Worm (Caenorhabditis elegans) whole organism, young adult: ENCODE measurements around the gene ari-2.

Experiments used
- F57C9.4 ChIP-seq: sonication (generic microtip); optimal IDR thresholded peaks from 2 replicates; lab custom pipeline; 2017; ENCODE audit warnings: mild to moderate bottlenecking, missing genetic modification characterization, missing compliant biosample characterization
- K12H6.12 ChIP-seq: fragments of 200-800 bp; sonication (Bioruptor generic); optimal IDR thresholded peaks from 2 replicates; lab custom pipeline; 2018; ENCODE audit warnings: mild to moderate bottlenecking, missing genetic modification characterization, missing compliant biosample characterization
- Y56A3A.18 ChIP-seq: fragments of 200-800 bp; sonication (Bioruptor generic); IDR thresholded peaks from 2 replicates; pipeline ENCODE4 v1.3.6; 2022; ENCODE audit warnings: missing genetic modification reagents, missing genetic modification characterization, missing compliant biosample characterization
- Y67H2A.10 ChIP-seq: fragments of 200-800 bp; sonication (Bioruptor generic); conservative IDR thresholded peaks from 2 replicates; pipeline ENCODE4 v1.3.6; 2022; ENCODE audit warnings: missing genetic modification reagents, missing genetic modification characterization, missing compliant biosample characterization
- ZK185.1 ChIP-seq: sonication (generic microtip); optimal IDR thresholded peaks from 2 replicates; lab custom pipeline; 2016; ENCODE audit warnings: mild to moderate bottlenecking, missing genetic modification characterization, missing compliant biosample characterization; ENCODE audit not compliant: poor library complexity, severe bottlenecking
- ama-1 ChIP-seq, 3 experiments: fragments of 150-350 bp in 1 of 3; sonication (generic microtip) in 2 of 3; optimal IDR thresholded peaks; 2 replicates each; lab custom pipeline; 2014 to 2018; ENCODE audit warnings: missing biosample characterization in 2 of 3, missing genetic modification characterization in 2 of 3, missing genetic modification reagents in 2 of 3
- attf-3 ChIP-seq: fragments of 200-800 bp; sonication (Bioruptor generic); conservative IDR thresholded peaks from 2 replicates; pipeline ENCODE4 v1.3.6; 2022; ENCODE audit warnings: missing genetic modification reagents, missing genetic modification characterization, missing compliant biosample characterization
- attf-5 ChIP-seq: fragments of 200-800 bp; sonication (Bioruptor generic); optimal IDR thresholded peaks from 2 replicates; lab custom pipeline; 2018; ENCODE audit warnings: mild to moderate bottlenecking, missing genetic modification characterization, missing compliant biosample characterization
- bed-1 ChIP-seq: fragments of 200-800 bp; sonication (Bioruptor generic); IDR thresholded peaks from 2 replicates; pipeline ENCODE4 v1.3.6; 2022; ENCODE audit warnings: missing genetic modification reagents, missing genetic modification characterization, missing compliant biosample characterization
- cebp-2 ChIP-seq: fragments of 200-800 bp; sonication (Bioruptor generic); IDR thresholded peaks from 2 replicates; pipeline ENCODE4 v1.3.6; 2022; ENCODE audit warnings: missing genetic modification characterization, missing compliant biosample characterization
- ceh-27 ChIP-seq: fragments of 200-800 bp; sonication (Bioruptor generic); optimal IDR thresholded peaks from 2 replicates; lab custom pipeline; 2018; ENCODE audit warnings: mild to moderate bottlenecking, missing genetic modification characterization, moderate library complexity, missing compliant biosample characterization
- ceh-79 ChIP-seq: sonication (generic microtip); optimal IDR thresholded peaks from 2 replicates; lab custom pipeline; 2017; ENCODE audit warnings: mild to moderate bottlenecking, missing genetic modification characterization, missing compliant biosample characterization
- chd-7 ChIP-seq: sonication (generic microtip); optimal IDR thresholded peaks from 2 replicates; lab custom pipeline; 2016; ENCODE audit warnings: mild to moderate bottlenecking, missing genetic modification characterization, moderate library complexity, missing compliant biosample characterization
- dox-1 ChIP-seq: fragments of 200-800 bp; sonication (Bioruptor generic); IDR thresholded peaks from 2 replicates; pipeline ENCODE4 v1.3.6; 2022; ENCODE audit warnings: missing genetic modification reagents, missing genetic modification characterization, missing compliant biosample characterization
- egrh-3 ChIP-seq: fragments of 200-800 bp; sonication (Bioruptor generic); IDR thresholded peaks from 2 replicates; pipeline ENCODE4 v1.3.6; 2022; ENCODE audit warnings: missing genetic modification reagents, missing genetic modification characterization, missing compliant biosample characterization
- fkh-3 ChIP-seq: sonication (generic microtip); optimal IDR thresholded peaks from 2 replicates; lab custom pipeline; 2016; ENCODE audit warnings: mild to moderate bottlenecking, missing genetic modification characterization, missing compliant biosample characterization
- hsf-1 ChIP-seq: fragments of 200-800 bp; sonication (Bioruptor generic); IDR thresholded peaks from 2 replicates; pipeline ENCODE4 v1.3.6; 2022; ENCODE audit warnings: missing genetic modification reagents, missing genetic modification characterization, missing compliant biosample characterization
- let-526 ChIP-seq: fragments of 200-800 bp; sonication (Bioruptor generic); IDR thresholded peaks from 2 replicates; pipeline ENCODE4 v1.3.6; 2022; ENCODE audit warnings: missing genetic modification reagents, missing genetic modification characterization, missing compliant biosample characterization
- lin-26 ChIP-seq: fragments of 200-800 bp; sonication (Bioruptor generic); IDR thresholded peaks from 2 replicates; pipeline ENCODE4 v1.3.6; 2022; ENCODE audit warnings: missing genetic modification reagents, missing genetic modification characterization, missing compliant biosample characterization
- lsl-1 ChIP-seq: fragments of 200-800 bp; sonication (Bioruptor generic); optimal IDR thresholded peaks from 2 replicates; lab custom pipeline; 2018; ENCODE audit warnings: mild to moderate bottlenecking, missing genetic modification characterization, moderate library complexity, missing compliant biosample characterization
- lsy-27 ChIP-seq: sonication (generic microtip); optimal IDR thresholded peaks from 2 replicates; lab custom pipeline; 2017; ENCODE audit warnings: missing genetic modification characterization, mild to moderate bottlenecking, missing compliant biosample characterization, antibody characterized with exemption, missing genotype, borderline replicate concordance; ENCODE audit not compliant: insufficient read depth
- mes-4 ChIP-seq: sonication (generic microtip); optimal IDR thresholded peaks from 2 replicates; lab custom pipeline; 2016; ENCODE audit warnings: missing genotype, missing genetic modification characterization, missing compliant biosample characterization
- nfya-1 ChIP-seq: sonication (generic microtip); optimal IDR thresholded peaks from 2 replicates; lab custom pipeline; 2017; ENCODE audit warnings: antibody characterized with exemption, missing compliant biosample characterization, missing genetic modification characterization, borderline replicate concordance; ENCODE audit not compliant: insufficient read depth
- nhr-80 ChIP-seq: sonication (generic microtip); optimal IDR thresholded peaks from 2 replicates; lab custom pipeline; 2016; ENCODE audit warnings: missing genetic modification characterization, missing compliant biosample characterization
- pha-4 ChIP-seq: fragments of 150-350 bp; sonication (generic microtip); optimal IDR thresholded peaks from 2 replicates; lab custom pipeline; 2014; ENCODE audit warnings: missing biosample characterization, missing genetic modification reagents, missing genetic modification characterization
- repo-1 ChIP-seq: sonication (generic microtip); optimal IDR thresholded peaks from 2 replicates; lab custom pipeline; 2017; ENCODE audit warnings: mild to moderate bottlenecking, missing genetic modification characterization, missing compliant biosample characterization
- sdz-38 ChIP-seq: sonication (generic microtip); optimal IDR thresholded peaks from 2 replicates; lab custom pipeline; 2016; ENCODE audit warnings: missing genotype, missing genetic modification characterization, missing compliant biosample characterization
- snpc-3.4 ChIP-seq: sonication (generic microtip); optimal IDR thresholded peaks from 2 replicates; lab custom pipeline; 2017; ENCODE audit warnings: missing genetic modification characterization, mild to moderate bottlenecking, missing compliant biosample characterization, antibody characterized with exemption, moderate library complexity, missing genotype, missing genetic modification reagents
- tbp1 ChIP-seq: fragments of 200-800 bp; sonication (Bioruptor generic); optimal IDR thresholded peaks from 2 replicates; lab custom pipeline; 2018; ENCODE audit warnings: mild to moderate bottlenecking, missing genetic modification characterization, missing compliant biosample characterization
- unc-62 ChIP-seq: fragments of 150-350 bp; optimal IDR thresholded peaks from 2 replicates; lab custom pipeline; 2014; ENCODE audit warnings: missing biosample characterization, missing genetic modification reagents, missing genetic modification characterization
- zim-3 ChIP-seq: sonication (generic microtip); optimal IDR thresholded peaks from 2 replicates; lab custom pipeline; 2017; ENCODE audit warnings: mild to moderate bottlenecking, missing genetic modification characterization, moderate library complexity, missing compliant biosample characterization
- ztf-18 ChIP-seq: sonication (generic microtip); optimal IDR thresholded peaks from 2 replicates; lab custom pipeline; 2016; ENCODE audit warnings: missing genotype, mild to moderate bottlenecking, missing genetic modification characterization, missing compliant biosample characterization
- ztf-25 ChIP-seq: fragments of 200-800 bp; sonication (Bioruptor generic); IDR thresholded peaks from 2 replicates; pipeline ENCODE4 v1.3.6; 2022; ENCODE audit warnings: missing genetic modification reagents, missing genetic modification characterization, missing compliant biosample characterization

ari-2 gene

ce11 chrIV:5526711-5527383 is 24.1 kb upstream of the ari-2 start:
- TF ChIP-seq pha-4, result no peak
- no peak for TF ChIP-seq ceh-79 (tag; lab: Kevin White, UChicago)
- TF ChIP-seq ZK185.1 (tag; lab: Kevin White, UChicago), result no peak
- TF ChIP-seq fkh-3 (tag; lab: Kevin White, UChicago), result no peak
- no peak for TF ChIP-seq ztf-18 (tag; lab: Kevin White, UChicago)
- no peak for TF ChIP-seq ama-1 (optimal IDR thresholded peaks at IDR 0.05; lab: Kevin White, UChicago)
- no peak for TF ChIP-seq ama-1 (GFP tag; optimal IDR thresholded peaks at IDR 0.05; lab: Kevin White, UChicago)
- TF ChIP-seq K12H6.12, result no peak
- no peak for TF ChIP-seq lsl-1 (GFP tag; lab: Kevin White, UChicago)
- no peak for TF ChIP-seq let-526 (GFP tag; lab: Robert Waterston, UW)
- TF ChIP-seq attf-3 (GFP tag; lab: Robert Waterston, UW), result no peak
- no peak for TF ChIP-seq zim-3 (tag; lab: Kevin White, UChicago)

ce11 chrIV:5528285-5528684 is 22.6 kb upstream of the ari-2 start, which contains the start of gene unc-5:
Gene unc-5 (minus strand): TSS chrIV:5528338.
- TF ChIP-seq snpc-3.4 (tag; lab: Kevin White, UChicago), result no peak
- TF ChIP-seq cebp-2 (GFP tag; lab: Robert Waterston, UW), result no peak
- TF ChIP-seq unc-62 (GFP tag; lab: Kevin White, UChicago), result no peak
- TF ChIP-seq, all 124 proteins: peak for 0

- TF ChIP-seq bed-1 (GFP tag; lab: Robert Waterston, UW) (no peak), F57C9.4 (no peak), sdz-38 (tag; lab: Kevin White, UChicago) (no peak), repo-1 (tag; lab: Kevin White, UChicago) (no peak), lin-26 (no peak), nhr-80 (tag; lab: Kevin White, UChicago) (no peak), ceh-27 (GFP tag; lab: Kevin White, UChicago) (no peak), nfya-1 (tag; lab: Kevin White, UChicago) (no peak), attf-3 (GFP tag; lab: Robert Waterston, UW) (no peak), Y67H2A.10 (GFP tag; lab: Robert Waterston, UW) (no peak), ztf-25 (no peak)
Measured at ce11 chrIV:5530980-5531379, 20.0 kb upstream of the ari-2 start.

- TF ChIP-seq egrh-3 (GFP tag; lab: Robert Waterston, UW) (no peak), hsf-1 (GFP tag; lab: Robert Waterston, UW) (no peak), Y67H2A.10 (GFP tag; lab: Robert Waterston, UW) (no peak), attf-5 (no peak), tbp1 (no peak), mes-4 (tag; lab: Kevin White, UChicago) (no peak)
Measured at ce11 chrIV:5533556-5533955, 17.4 kb upstream of the ari-2 start.

ce11 chrIV:5534596-5534995 is 16.3 kb upstream of the ari-2 start:
- TF ChIP-seq repo-1 (tag; lab: Kevin White, UChicago) (no peak), lsy-27 (tag; lab: Kevin White, UChicago) (no peak), chd-7 (tag; lab: Kevin White, UChicago) (no peak), Y56A3A.18 (no peak), nhr-80 (tag; lab: Kevin White, UChicago) (no peak), tbp1 (no peak), dox-1 (no peak)
